Fruit fly (Drosophila melanogaster) whole organism, wandering third instar larva: Measurements from ENCODE around the gene CG31087.

Experiments used
- Abd-B ChIP-seq: fragments of >200 bp; optimal IDR thresholded peaks from 2 replicates; lab custom pipeline; 2017; ENCODE audit warnings: missing biosample characterization, missing genetic modification characterization
- CG32264 ChIP-seq: fragments of 200-800 bp; sonication (Bioruptor generic); optimal IDR thresholded peaks from 2 replicates; lab custom pipeline; 2016; ENCODE audit warnings: missing biosample characterization, missing genetic modification characterization
- CG9705 ChIP-seq: fragments of 200-800 bp; sonication (Bioruptor generic); optimal IDR thresholded peaks from 2 replicates; lab custom pipeline; 2018; ENCODE audit warnings: missing biosample characterization, mild to moderate bottlenecking, missing genetic modification characterization
- CrebA ChIP-seq: fragments of 200-800 bp; sonication (Bioruptor generic); optimal IDR thresholded peaks from 2 replicates; lab custom pipeline; 2016; ENCODE audit warnings: missing biosample characterization, mild to moderate bottlenecking, missing genetic modification characterization, borderline replicate concordance
- Dfd ChIP-seq: fragments of >200 bp; optimal IDR thresholded peaks from 2 replicates; lab custom pipeline; 2017; ENCODE audit warnings: missing biosample characterization, missing genetic modification characterization
- GATAd ChIP-seq: sonication (Bioruptor generic); optimal IDR thresholded peaks from 2 replicates; lab custom pipeline; 2016; ENCODE audit warnings: missing biosample characterization, missing genetic modification characterization
- HLH106 ChIP-seq: fragments of 200-800 bp; optimal IDR thresholded peaks from 3 replicates; lab custom pipeline; 2019; ENCODE audit warnings: missing biosample characterization, mild to moderate bottlenecking, missing genetic modification characterization, moderate library complexity
- Hnf4 ChIP-seq: fragments of 200-800 bp; sonication (Bioruptor generic); optimal IDR thresholded peaks from 2 replicates; lab custom pipeline; 2016; ENCODE audit warnings: missing biosample characterization, mild to moderate bottlenecking, missing genetic modification characterization
- Hr78 ChIP-seq: fragments of >200 bp; optimal IDR thresholded peaks from 2 replicates; lab custom pipeline; 2017; ENCODE audit warnings: missing biosample characterization, missing genetic modification characterization
- Hr83 ChIP-seq: fragments of 200-300 bp; sonication (Bioruptor generic); optimal IDR thresholded peaks from 2 replicates; lab custom pipeline; 2016; ENCODE audit warnings: missing biosample characterization, mild to moderate bottlenecking, missing genetic modification characterization, moderate library complexity; ENCODE audit not compliant: poor library complexity, severe bottlenecking
- Jra ChIP-seq: sonication (Bioruptor generic); optimal IDR thresholded peaks from 2 replicates; lab custom pipeline; 2016; ENCODE audit warnings: missing biosample characterization, missing genetic modification characterization
- Mio ChIP-seq: sonication (Bioruptor generic); optimal IDR thresholded peaks from 2 replicates; lab custom pipeline; 2016; ENCODE audit warnings: missing biosample characterization, missing genetic modification characterization
- Myc ChIP-seq: fragments of >200 bp; optimal IDR thresholded peaks from 2 replicates; lab custom pipeline; 2017
- N ChIP-seq: fragments of >200 bp; optimal IDR thresholded peaks from 2 replicates; lab custom pipeline; 2018; ENCODE audit warnings: missing biosample characterization, missing external identifiers, missing genetic modification characterization
- OdsH ChIP-seq: fragments of 200-800 bp; sonication (Bioruptor generic); optimal IDR thresholded peaks from 2 replicates; lab custom pipeline; 2016; ENCODE audit warnings: missing biosample characterization, mild to moderate bottlenecking, missing genetic modification characterization
- Rel ChIP-seq, 2 experiments: fragments of 200-800 bp; sonication (Bioruptor generic) in 1 of 2; optimal IDR thresholded peaks; 2 replicates in 1 of 2; 3 replicates in 1 of 2; lab custom pipeline; 2016 to 2019; ENCODE audit warnings: mild to moderate bottlenecking in 2 of 2, missing biosample characterization in 2 of 2, missing genetic modification characterization in 2 of 2, moderate library complexity in 1 of 2
- Sp1 ChIP-seq: fragments of 200-800 bp; sonication (Bioruptor generic); optimal IDR thresholded peaks from 3 replicates; lab custom pipeline; 2019; ENCODE audit warnings: missing biosample characterization, mild to moderate bottlenecking, missing genetic modification characterization, moderate library complexity
- Vsx2 ChIP-seq: fragments of 200-300, 225-300 bp; sonication (Bioruptor generic); optimal IDR thresholded peaks from 2 replicates; lab custom pipeline; 2018; ENCODE audit warnings: missing biosample characterization, missing genetic modification characterization; ENCODE audit not compliant: partially characterized antibody
- br ChIP-seq: fragments of 200-800 bp; sonication (Bioruptor generic); optimal IDR thresholded peaks from 2 replicates; lab custom pipeline; 2016; ENCODE audit warnings: missing biosample characterization, missing genetic modification characterization
- brk ChIP-seq: fragments of 200-800 bp; sonication (Bioruptor generic); optimal IDR thresholded peaks from 2 replicates; lab custom pipeline; 2016; ENCODE audit warnings: missing biosample characterization, mild to moderate bottlenecking, missing genetic modification characterization
- dl ChIP-seq, 2 experiments: fragments of 175-275, 200-275 bp in 1 of 2; fragments of 200-275 bp in 1 of 2; sonication (Bioruptor generic); optimal IDR thresholded peaks; lab custom pipeline; 2018; ENCODE audit warnings: mild to moderate bottlenecking in 2 of 2, missing biosample characterization in 2 of 2, missing genetic modification characterization in 2 of 2, moderate library complexity in 2 of 2; ENCODE audit not compliant: partially characterized antibody in 2 of 2, insufficient read depth in 1 of 2
- dmrt93B ChIP-seq: fragments of 200-800 bp; sonication (Bioruptor generic); optimal IDR thresholded peaks from 2 replicates; lab custom pipeline; 2018; ENCODE audit warnings: missing biosample characterization, mild to moderate bottlenecking, missing genetic modification characterization
- dsf ChIP-seq: sonication (Bioruptor generic); optimal IDR thresholded peaks from 2 replicates; lab custom pipeline; 2016; ENCODE audit warnings: missing biosample characterization, missing genetic modification characterization, borderline replicate concordance
- foxo ChIP-seq, 2 experiments: fragments of 200-800 bp; sonication (Bioruptor generic); optimal IDR thresholded peaks; 2 replicates in 1 of 2; 3 replicates in 1 of 2; lab custom pipeline; 2016 to 2017; ENCODE audit warnings: missing biosample characterization in 2 of 2, missing genetic modification characterization in 2 of 2
- fru ChIP-seq: fragments of 200-800 bp; sonication (Bioruptor generic); optimal IDR thresholded peaks from 3 replicates; lab custom pipeline; 2016; ENCODE audit warnings: missing biosample characterization, mild to moderate bottlenecking, missing genetic modification characterization
- h ChIP-seq: fragments of 200-800 bp; sonication (Bioruptor generic); optimal IDR thresholded peaks from 3 replicates; lab custom pipeline; 2016; ENCODE audit warnings: missing biosample characterization, mild to moderate bottlenecking, missing genetic modification characterization
- jim ChIP-seq: fragments of 175-275, 200-325 bp; sonication (Bioruptor generic); optimal IDR thresholded peaks from 2 replicates; lab custom pipeline; 2016; ENCODE audit warnings: missing biosample characterization, mild to moderate bottlenecking, missing genetic modification characterization
- lola ChIP-seq: fragments of >200 bp; optimal IDR thresholded peaks from 2 replicates; lab custom pipeline; 2017; ENCODE audit warnings: missing biosample characterization, missing genetic modification characterization
- pan ChIP-seq: fragments of >200 bp; optimal IDR thresholded peaks from 2 replicates; lab custom pipeline; 2017
- psq ChIP-seq: fragments of 200-800 bp; sonication (Bioruptor generic); optimal IDR thresholded peaks from 3 replicates; lab custom pipeline; 2017; ENCODE audit warnings: missing biosample characterization, mild to moderate bottlenecking, missing genetic modification characterization, moderate library complexity
- rgr ChIP-seq: fragments of 200-800 bp; sonication (Bioruptor generic); optimal IDR thresholded peaks from 3 replicates; lab custom pipeline; 2016; ENCODE audit warnings: missing biosample characterization, mild to moderate bottlenecking, missing genetic modification characterization
- sage ChIP-seq: fragments of 200-800 bp; sonication (Bioruptor generic); optimal IDR thresholded peaks from 2 replicates; lab custom pipeline; 2016; ENCODE audit warnings: missing biosample characterization, mild to moderate bottlenecking, missing genetic modification characterization
- usp ChIP-seq: fragments of >200 bp; optimal IDR thresholded peaks from 2 replicates; lab custom pipeline; 2017; ENCODE audit warnings: missing biosample characterization, missing genetic modification characterization
- woc ChIP-seq: sonication (Bioruptor generic); optimal IDR thresholded peaks from 2 replicates; lab custom pipeline; 2016; ENCODE audit warnings: missing biosample characterization, mild to moderate bottlenecking, missing genetic modification characterization

The CG31087 gene

DNA sequence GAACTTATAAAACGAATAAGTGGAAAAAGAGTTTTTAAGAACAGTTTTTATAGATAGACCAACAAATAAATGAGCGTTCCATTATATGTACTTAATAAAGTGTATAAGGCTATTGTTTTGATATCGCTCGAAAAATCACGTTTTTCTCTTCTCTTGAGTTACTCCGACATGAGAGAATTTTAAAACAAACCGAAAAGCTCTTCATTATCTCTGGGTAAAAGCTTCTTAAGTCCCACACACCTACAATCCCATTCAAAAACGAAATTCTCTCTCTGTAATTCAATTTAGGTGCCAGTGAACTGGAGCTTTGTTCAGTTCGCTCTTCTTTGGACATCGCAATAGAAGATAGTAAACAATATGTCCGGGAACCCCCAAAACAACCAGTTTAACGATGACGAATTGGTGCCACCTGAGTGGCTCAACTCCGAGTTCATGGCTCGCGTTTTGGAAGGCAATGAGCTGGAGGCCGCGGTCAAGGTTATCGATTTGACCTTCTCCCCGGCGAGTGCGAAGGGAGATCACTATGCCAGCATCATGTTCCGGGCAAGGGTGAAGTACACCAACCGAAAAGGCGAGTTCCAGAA lies 9.7 kb downstream of the CG31087 start, which contains the start of gene CG31436 (continued):
- no peak for TF ChIP-seq CG32264 (GFP tag; lab: Kevin White, UChicago)
- no peak for TF ChIP-seq Vsx2 (GFP tag; lab: Kevin White, UChicago)
- no peak for TF ChIP-seq fru
- no peak for TF ChIP-seq GATAd

DNA sequence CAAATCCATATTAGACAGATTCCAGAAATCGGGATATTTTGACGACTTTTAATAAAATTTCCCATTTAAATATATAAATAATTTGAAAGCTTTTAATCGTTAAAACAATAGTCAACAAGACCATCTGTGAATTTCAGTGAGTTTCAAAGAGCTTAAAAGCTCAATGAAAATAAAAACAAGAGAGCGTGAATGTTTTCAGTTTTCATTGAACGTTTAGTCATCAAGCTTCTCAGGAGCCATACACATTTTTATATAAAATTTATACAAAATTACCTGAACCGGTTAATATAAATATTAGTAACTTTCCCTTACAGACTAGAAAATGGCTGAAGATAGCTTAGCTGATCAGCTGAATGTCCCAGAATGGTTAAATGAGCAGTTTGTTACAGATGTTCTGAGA lies 11.4 kb downstream of the CG31087 start, which contains the start of gene CG31370:
Gene CG31370 (plus strand): TSS at position 226 of the 400 bp plus-strand sequence.
- TF ChIP-seq brk (GFP tag; lab: Kevin White, UChicago) = peak; percentile 57
- TF ChIP-seq dl (GFP tag; optimal IDR thresholded peaks at IDR 0.05; lab: Kevin White, UChicago; ENCODE audit: insufficient read depth in 1 of 2, partially characterized antibody in 2 of 2) = no peak

DNA sequence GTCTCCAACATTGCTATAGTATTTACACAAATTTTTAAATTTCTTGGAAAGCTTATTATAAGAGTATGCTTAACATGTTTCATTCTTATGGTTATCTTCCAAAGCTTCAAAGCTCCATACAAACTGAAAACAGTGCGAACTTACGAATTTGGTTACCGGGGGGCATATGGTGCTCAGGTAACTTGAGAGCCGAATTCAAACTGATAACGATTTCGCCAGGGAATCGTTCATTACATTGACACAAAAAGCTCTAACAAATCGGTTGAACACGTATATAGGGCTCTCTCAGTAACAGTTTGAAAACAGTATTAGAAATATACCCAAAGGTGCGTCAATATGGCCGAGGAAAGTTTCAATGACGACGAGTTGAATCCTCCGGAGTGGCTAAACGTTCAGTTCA lies 13.1 kb downstream of the CG31087 start, which contains the start of gene CG13659:
Gene CG13659 (plus strand): TSS at position 317 of the 400 bp plus-strand sequence.
- TF ChIP-seq Hr78 (GFP tag; lab: Kevin White, UChicago) = no peak
- TF ChIP-seq dsf (GFP tag; lab: Kevin White, UChicago) = no peak
- no peak for TF ChIP-seq sage
- TF ChIP-seq Abd-B (GFP tag; lab: Kevin White, UChicago) = no peak
- TF ChIP-seq jim (GFP tag; lab: Kevin White, UChicago) = no peak
- no peak for TF ChIP-seq dl (GFP tag; optimal IDR thresholded peaks at IDR 0.05; lab: Kevin White, UChicago; ENCODE audit: insufficient read depth in 1 of 2, partially characterized antibody in 2 of 2)
- no peak for TF ChIP-seq Hnf4
- no peak for TF ChIP-seq Rel (GFP tag; optimal IDR thresholded peaks at IDR 0.05; lab: Kevin White, UChicago)
- no peak for TF ChIP-seq Rel (tag; optimal IDR thresholded peaks at IDR 0.05; lab: Kevin White, UChicago)
- TF ChIP-seq dmrt93B = no peak
- no peak for TF ChIP-seq brk (GFP tag; lab: Kevin White, UChicago)
- no peak for TF ChIP-seq GATAd
- TF ChIP-seq Dfd (GFP tag; lab: Kevin White, UChicago) = no peak
- TF ChIP-seq woc = no peak
- no peak for TF ChIP-seq lola (GFP tag; lab: Kevin White, UChicago)
- TF ChIP-seq h (GFP tag; lab: Kevin White, UChicago) = no peak
- no peak for TF ChIP-seq Jra (GFP tag; lab: Kevin White, UChicago)

DNA sequence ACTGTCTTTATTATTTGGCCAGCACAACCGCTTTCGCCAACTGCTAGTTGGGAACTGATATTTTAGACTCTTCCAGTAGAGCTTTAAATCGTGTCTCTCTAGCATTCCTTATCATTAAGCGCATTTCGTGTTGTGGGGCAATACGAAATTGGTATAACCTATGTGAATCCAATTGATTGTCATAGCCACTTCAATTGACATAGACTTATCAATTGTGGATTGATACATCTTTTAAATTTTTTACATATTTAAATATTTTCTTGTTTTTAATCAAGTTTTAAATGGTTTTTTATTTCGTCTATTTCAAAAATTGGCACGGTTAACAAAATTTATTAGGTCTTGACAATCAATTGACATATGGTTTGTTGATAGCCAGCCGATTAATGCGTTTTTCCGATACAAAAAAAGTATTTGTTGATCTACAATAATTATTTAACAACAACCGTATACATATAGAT lies 14.1 kb downstream of the CG31087 start, which contains the start of gene CG31288:
Gene CG31288 (minus strand): TSS at position 51 of the 458 bp plus-strand sequence.
- no peak for TF ChIP-seq HLH106
- TF ChIP-seq rgr = no peak
- TF ChIP-seq Abd-B (GFP tag; lab: Kevin White, UChicago) = no peak
- TF ChIP-seq Hr78 (GFP tag; lab: Kevin White, UChicago) = no peak
- TF ChIP-seq usp (GFP tag; lab: Kevin White, UChicago) = no peak
- no peak for TF ChIP-seq Hr83 (GFP tag; lab: Kevin White, UChicago)
- no peak for TF ChIP-seq br (GFP tag; lab: Kevin White, UChicago)
- no peak for TF ChIP-seq foxo (GFP tag; optimal IDR thresholded peaks at IDR 0.05; lab: Kevin White, UChicago)
- no peak for TF ChIP-seq Jra (GFP tag; lab: Kevin White, UChicago)
- no peak for TF ChIP-seq Myc (lab: Kevin White, UChicago)
- TF ChIP-seq Sp1 = no peak
- TF ChIP-seq Mio (GFP tag; lab: Kevin White, UChicago) = no peak
- no peak for TF ChIP-seq CG32264 (GFP tag; lab: Kevin White, UChicago)

DNA sequence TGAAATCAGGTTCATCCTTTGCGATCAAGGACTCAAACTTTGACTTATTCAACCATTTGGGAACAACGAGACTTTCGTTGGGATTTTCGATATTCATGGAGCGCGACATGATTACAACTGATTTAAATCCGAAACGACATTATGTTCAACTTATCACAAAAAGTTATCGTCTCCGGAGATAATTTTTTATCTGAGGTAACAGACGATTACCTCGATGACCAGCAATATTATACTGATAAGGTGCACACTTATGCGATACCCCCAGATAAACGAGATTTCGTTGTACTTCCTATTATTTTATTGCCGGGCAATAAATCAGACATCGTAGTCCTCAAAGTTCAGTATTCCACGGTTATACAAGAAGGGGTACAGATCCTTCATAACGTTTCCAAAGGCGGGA lies 16.0 kb downstream of the CG31087 start, which contains the start of gene CG31097:
Gene CG31097 (minus strand): TSS at position 101 of the 400 bp plus-strand sequence.
- TF ChIP-seq h (GFP tag; lab: Kevin White, UChicago) (no peak), OdsH (GFP tag; lab: Kevin White, UChicago) (no peak), CG9705 (no peak), rgr (no peak), woc (no peak), CrebA (GFP tag; lab: Kevin White, UChicago) (no peak), Hr83 (GFP tag; lab: Kevin White, UChicago) (no peak), N (no peak), dmrt93B (no peak), Dfd (GFP tag; lab: Kevin White, UChicago) (no peak), dsf (GFP tag; lab: Kevin White, UChicago) (no peak), lola (GFP tag; lab: Kevin White, UChicago) (no peak), sage (no peak), brk (GFP tag; lab: Kevin White, UChicago) (no peak), pan (lab: Kevin White, UChicago) (no peak), psq (GFP tag; lab: Kevin White, UChicago) (no peak), Jra (GFP tag; lab: Kevin White, UChicago) (no peak), Myc (lab: Kevin White, UChicago) (no peak), CG32264 (GFP tag; lab: Kevin White, UChicago) (no peak), Hnf4 (no peak)
